Worm (Caenorhabditis elegans): Measurements from ENCODE around the gene arx-3.

DNA sequence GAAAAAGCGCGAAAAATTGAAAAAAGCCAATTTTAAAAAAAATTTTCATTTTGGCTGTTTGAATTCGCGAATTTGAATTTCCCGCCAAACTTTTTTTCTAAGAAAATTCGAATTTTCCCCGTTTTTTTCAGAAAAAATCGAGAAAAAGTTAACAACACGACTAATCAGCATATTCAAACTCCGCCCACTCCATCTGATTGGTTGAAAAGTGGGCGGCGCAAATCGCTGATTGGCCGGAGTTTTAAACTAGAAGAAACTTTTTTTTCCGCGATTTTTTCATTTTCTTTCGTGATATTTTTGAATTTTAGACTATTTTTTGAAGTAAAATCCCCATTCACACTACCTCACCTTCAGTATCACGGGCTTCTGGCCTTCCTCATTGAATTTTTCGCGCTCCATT lies 1.3 kb upstream of the arx-3 start:
- TF ChIP-seq F52B5.7 (tag; optimal IDR thresholded peaks at IDR 0.05) (no peak), F55B11.4 (tag; optimal IDR thresholded peaks at IDR 0.05; ENCODE audit: borderline replicate concordance, insufficient read depth) (no peak), dox-1 (GFP tag; IDR thresholded peaks at IDR 0.05) (no peak)
